Fruit fly (Drosophila melanogaster) whole organism, prepupa: Measurements from ENCODE around the gene CG31675.

Source experiments
- CG3919 ChIP-seq: fragments of 200-800 bp; sonication (Bioruptor generic); optimal IDR thresholded peaks from 3 replicates; lab custom pipeline; 2016; ENCODE audit warnings: missing biosample characterization, missing genetic modification characterization
- Ets21C ChIP-seq: fragments of 200-800 bp; sonication (Bioruptor generic); optimal IDR thresholded peaks from 3 replicates; lab custom pipeline; 2016; ENCODE audit warnings: missing biosample characterization, missing genetic modification characterization
- OdsH ChIP-seq: fragments of 200-800 bp; sonication (Bioruptor generic); optimal IDR thresholded peaks from 3 replicates; lab custom pipeline; 2016; ENCODE audit warnings: missing biosample characterization, missing genetic modification characterization

DNA sequence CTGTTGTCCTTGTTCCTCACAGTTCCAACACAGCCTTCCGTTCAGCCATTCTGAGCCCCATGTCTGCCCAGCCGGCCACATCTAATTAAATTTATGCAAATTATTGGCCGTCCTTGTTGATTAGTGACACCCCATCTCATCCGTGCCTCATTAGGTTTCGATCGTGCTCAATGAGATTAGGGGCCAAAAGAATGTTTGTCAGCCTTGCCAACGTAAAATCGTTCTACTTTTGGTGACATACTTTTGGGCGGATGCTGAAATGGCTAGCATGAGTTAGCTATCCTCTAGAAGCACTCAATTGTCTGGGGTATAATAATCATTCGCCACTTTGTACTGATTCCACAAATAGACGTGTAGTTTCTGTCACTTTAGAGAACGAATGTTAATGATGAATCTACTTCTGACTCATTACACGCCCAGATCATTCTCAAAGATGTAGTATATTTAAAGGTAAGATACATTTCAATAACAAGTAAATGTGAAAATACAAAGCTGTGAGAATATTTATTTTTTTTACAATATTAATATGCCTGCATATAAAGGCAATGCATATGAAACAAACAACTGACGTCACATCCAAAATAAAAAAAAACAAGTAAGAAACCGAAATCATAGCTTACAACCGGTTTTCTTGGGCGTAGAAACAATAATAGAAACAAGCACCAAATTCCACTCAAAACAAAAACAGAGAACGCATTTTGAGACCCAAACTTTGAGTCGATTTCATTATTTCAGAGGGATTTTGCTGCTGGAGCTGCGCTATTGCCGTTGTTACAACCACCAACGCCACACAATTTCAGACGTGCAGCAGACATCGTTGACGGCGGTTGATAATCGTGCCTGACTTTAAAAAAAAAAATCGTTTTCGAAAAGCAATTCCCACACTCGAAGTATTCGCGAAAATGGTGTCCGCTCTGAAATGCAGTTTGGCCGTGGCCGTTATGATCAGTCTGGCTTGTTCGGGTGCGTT lies 8.9 kb upstream of the CG31675 start, which contains the start of gene bero:
- TF ChIP-seq CG3919 (no peak), Ets21C (GFP tag; lab: Kevin White, UChicago) (no peak), OdsH (GFP tag; lab: Kevin White, UChicago) (no peak)
